Worm (Caenorhabditis elegans): ENCODE measurements around the gene srt-6.

DNA sequence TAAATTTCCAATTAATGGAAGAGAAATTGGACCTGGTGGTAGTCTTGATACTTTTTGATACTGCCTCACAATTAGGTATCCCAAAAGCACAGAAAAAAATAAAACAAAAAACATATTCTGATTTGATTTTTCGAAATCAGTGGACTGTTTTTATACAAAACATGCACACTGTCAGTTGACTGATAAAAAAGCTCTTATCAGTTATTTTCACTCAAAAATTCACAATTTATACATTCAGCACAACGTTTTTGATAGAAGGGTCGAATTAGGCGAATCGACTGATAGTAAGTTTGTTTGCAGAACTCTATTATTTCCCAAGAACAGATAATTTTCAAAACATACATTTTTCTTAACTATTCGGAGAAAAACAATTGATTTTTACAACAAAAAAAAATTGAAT, 44.6 kb downstream of the srt-6 start, which contains the start of gene cyp-35A2:
- TF ChIP-seq ama-1 (optimal IDR thresholded peaks at IDR 0.05) = no peak
- TF ChIP-seq flt-1 (GFP tag; IDR thresholded peaks at IDR 0.05) = no peak
- no peak for TF ChIP-seq hmg-4 (GFP tag; optimal IDR thresholded peaks at IDR 0.05)
- TF ChIP-seq ets-7 (tag; optimal IDR thresholded peaks at IDR 0.05) = no peak
- no peak for TF ChIP-seq F13C5.2 (tag; optimal IDR thresholded peaks at IDR 0.05)

Data from whole organism, early embryonic.